Worm (Caenorhabditis elegans) whole organism, young adult: ENCODE measurements around the gene sdn-1.

Source experiments
- F49E8.2 ChIP-seq: sonication (generic microtip); optimal IDR thresholded peaks from 3 replicates; lab custom pipeline; 2017; ENCODE audit warnings: missing genetic modification characterization, mild to moderate bottlenecking, missing compliant biosample characterization, antibody characterized with exemption, moderate library complexity; ENCODE audit not compliant: insufficient read depth
- hlh-12 ChIP-seq: sonication (generic microtip); optimal IDR thresholded peaks from 2 replicates; lab custom pipeline; 2016; ENCODE audit warnings: missing genetic modification characterization, missing compliant biosample characterization
- hlh-26 ChIP-seq: fragments of 200-800 bp; sonication (Bioruptor generic); conservative IDR thresholded peaks from 2 replicates; pipeline ENCODE4 v1.3.6; 2022; ENCODE audit warnings: missing genetic modification reagents, missing genetic modification characterization, missing compliant biosample characterization
- snpc-4 ChIP-seq, 5 experiments: fragments of 150-350 bp in 1 of 5; sonication (generic microtip) in 4 of 5; optimal IDR thresholded peaks; 2 replicates each; lab custom pipeline; 2014 to 2018; ENCODE audit warnings: missing genetic modification characterization in 5 of 5, missing biosample characterization in 3 of 5, antibody characterized with exemption in 2 of 5, mild to moderate bottlenecking in 2 of 5, missing compliant biosample characterization in 2 of 5, missing genotype in 2 of 5, moderate library complexity in 2 of 5, missing genetic modification reagents in 1 of 5

DNA sequence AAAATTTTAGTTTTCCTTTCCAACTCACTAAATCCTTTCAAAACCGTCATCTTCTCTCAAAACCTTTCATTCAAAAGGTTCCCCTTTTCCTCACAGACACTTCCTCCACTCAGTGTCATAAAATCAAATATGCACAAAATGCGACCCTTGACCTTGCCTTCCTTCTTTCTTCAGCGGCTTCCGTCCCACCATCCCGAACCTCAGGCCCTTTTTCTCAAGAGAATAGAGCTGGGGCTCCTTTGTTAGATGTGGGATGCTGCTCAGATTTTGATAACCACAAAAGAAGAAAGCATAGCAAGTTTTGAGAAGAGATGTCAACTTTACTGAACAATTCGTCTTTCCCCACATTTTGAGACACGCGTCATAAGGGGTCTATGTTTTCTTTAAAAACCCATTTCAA lies 2.4 kb downstream of the sdn-1 start:
- no peak for TF ChIP-seq hlh-12
- no peak for TF ChIP-seq hlh-26 (GFP tag; lab: Robert Waterston, UW)
- no peak for TF ChIP-seq F49E8.2
- no peak for TF ChIP-seq snpc-4 (GFP tag; optimal IDR thresholded peaks at IDR 0.05; lab: Kevin White, UChicago)
- no peak for TF ChIP-seq snpc-4 (tag; optimal IDR thresholded peaks at IDR 0.05; lab: Kevin White, UChicago)
